Fruit fly (Drosophila melanogaster) whole organism, embryonic: ENCODE measurements around the gene CG18542.
A peak's percentile ranks its signal among the peaks of the same experiment; 100 is the strongest.

Experiments
- Atf3 ChIP-seq: fragments of 200-800 bp; sonication (Bioruptor generic); optimal IDR thresholded peaks from 3 replicates; lab custom pipeline; 2016; ENCODE audit warnings: missing biosample characterization, missing genetic modification characterization
- CG10274 ChIP-seq: fragments of 200-800 bp; sonication (Bioruptor generic); optimal IDR thresholded peaks from 3 replicates; lab custom pipeline; 2017; ENCODE audit warnings: missing biosample characterization, mild to moderate bottlenecking, missing genetic modification characterization
- CG11504 ChIP-seq: fragments of 200-800 bp; sonication (Bioruptor generic); optimal IDR thresholded peaks from 3 replicates; lab custom pipeline; 2019; ENCODE audit warnings: missing biosample characterization, mild to moderate bottlenecking, missing genetic modification characterization, moderate library complexity
- CG12104 ChIP-seq: fragments of 200-800 bp; sonication (Bioruptor generic); optimal IDR thresholded peaks from 3 replicates; lab custom pipeline; 2016; ENCODE audit warnings: missing biosample characterization, missing genetic modification characterization
- CG12299 ChIP-seq: fragments of 200-800 bp; sonication (Bioruptor generic); optimal IDR thresholded peaks from 2 replicates; lab custom pipeline; 2018; ENCODE audit warnings: missing biosample characterization, mild to moderate bottlenecking, missing genetic modification characterization
- CG13624 ChIP-seq: fragments of 200-800 bp; sonication (Bioruptor generic); optimal IDR thresholded peaks from 2 replicates; lab custom pipeline; 2016; ENCODE audit warnings: missing biosample characterization, missing genetic modification characterization
- CG13775 ChIP-seq: fragments of 200-800 bp; sonication (Bioruptor generic); optimal IDR thresholded peaks from 3 replicates; lab custom pipeline; 2017; ENCODE audit warnings: missing biosample characterization, mild to moderate bottlenecking, missing genetic modification characterization
- CG14965 ChIP-seq: fragments of 200-800 bp; sonication (Bioruptor generic); optimal IDR thresholded peaks from 2 replicates; lab custom pipeline; 2016; ENCODE audit warnings: missing biosample characterization, missing genetic modification characterization, borderline replicate concordance
- CG1647 ChIP-seq: fragments of 200-800 bp; sonication (Bioruptor generic); optimal IDR thresholded peaks from 3 replicates; lab custom pipeline; 2016; ENCODE audit warnings: missing biosample characterization, missing genetic modification characterization
- CG17385 ChIP-seq: fragments of 200-800 bp; sonication (Bioruptor generic); optimal IDR thresholded peaks from 3 replicates; lab custom pipeline; 2018; ENCODE audit warnings: missing biosample characterization, mild to moderate bottlenecking, missing genetic modification characterization
- CG18599 ChIP-seq: fragments of 200-800 bp; sonication (Bioruptor generic); optimal IDR thresholded peaks from 3 replicates; lab custom pipeline; 2017; ENCODE audit warnings: missing biosample characterization, missing genetic modification characterization, mild to moderate bottlenecking, moderate library complexity, missing genetic modification reagents
- CG2712 ChIP-seq: fragments of 200-800 bp; optimal IDR thresholded peaks from 3 replicates; lab custom pipeline; 2019; ENCODE audit warnings: missing biosample characterization, mild to moderate bottlenecking, missing genetic modification characterization, moderate library complexity
- CG30020 ChIP-seq: fragments of 200-800 bp; optimal IDR thresholded peaks from 2 replicates; lab custom pipeline; 2019; ENCODE audit warnings: missing biosample characterization, mild to moderate bottlenecking, missing genetic modification characterization, moderate library complexity
- CG30431 ChIP-seq: fragments of 200-800 bp; sonication (Bioruptor generic); optimal IDR thresholded peaks from 2 replicates; lab custom pipeline; 2017; ENCODE audit warnings: missing biosample characterization, missing genetic modification characterization
- CG3281 ChIP-seq: fragments of 200-800 bp; sonication (Bioruptor generic); optimal IDR thresholded peaks from 3 replicates; lab custom pipeline; 2017; ENCODE audit warnings: missing biosample characterization, mild to moderate bottlenecking, missing genetic modification characterization
- CG3407 ChIP-seq: fragments of 200-800 bp; sonication (Bioruptor generic); optimal IDR thresholded peaks from 2 replicates; lab custom pipeline; 2018; ENCODE audit warnings: missing biosample characterization, mild to moderate bottlenecking, missing genetic modification characterization
- CG7556 ChIP-seq: fragments of 200-800 bp; sonication (Bioruptor generic); optimal IDR thresholded peaks from 2 replicates; lab custom pipeline; 2017; ENCODE audit warnings: missing biosample characterization, mild to moderate bottlenecking, missing genetic modification characterization
- D19A ChIP-seq: fragments of 200-800 bp; optimal IDR thresholded peaks from 3 replicates; lab custom pipeline; 2019; ENCODE audit warnings: missing biosample characterization, mild to moderate bottlenecking, missing genetic modification characterization, moderate library complexity
- Dip3 ChIP-seq: fragments of 200-800 bp; sonication (Bioruptor generic); optimal IDR thresholded peaks from 3 replicates; lab custom pipeline; 2016; ENCODE audit warnings: missing biosample characterization, missing genetic modification characterization
- Dref ChIP-seq: fragments of 200-800 bp; sonication (Bioruptor generic); IDR thresholded peaks from 2 replicates; pipeline ENCODE4 v1.3.6; 2022; ENCODE audit warnings: missing biosample characterization, missing genetic modification characterization
- Fer1 ChIP-seq: fragments of 200-800 bp; sonication (Bioruptor generic); optimal IDR thresholded peaks from 2 replicates; lab custom pipeline; 2017; ENCODE audit warnings: missing biosample characterization, mild to moderate bottlenecking, missing genetic modification characterization
- HHEX ChIP-seq: fragments of 200-800 bp; sonication (Bioruptor generic); optimal IDR thresholded peaks from 3 replicates; lab custom pipeline; 2017; ENCODE audit warnings: missing biosample characterization, mild to moderate bottlenecking, missing genetic modification characterization, missing genetic modification reagents
- Hr39 ChIP-seq: fragments of >200 bp; optimal IDR thresholded peaks from 2 replicates; lab custom pipeline; 2017
- Hr51 ChIP-seq, 2 experiments: fragments of 200-800 bp; sonication (Bioruptor generic); optimal IDR thresholded peaks; 2 replicates in 1 of 2; 3 replicates in 1 of 2; lab custom pipeline; 2016 to 2018; ENCODE audit warnings: missing biosample characterization in 2 of 2, missing genetic modification characterization in 2 of 2, mild to moderate bottlenecking in 1 of 2, moderate library complexity in 1 of 2
- Hr78 ChIP-seq, 2 experiments: fragments of 200-800 bp in 1 of 2; fragments of >200 bp in 1 of 2; sonication (Bioruptor generic) in 1 of 2; optimal IDR thresholded peaks; 2 replicates each; lab custom pipeline; 2017 to 2019; ENCODE audit warnings: missing biosample characterization in 2 of 2, missing genetic modification characterization in 2 of 2, mild to moderate bottlenecking in 1 of 2, moderate library complexity in 1 of 2
- MBD-R2 ChIP-seq: fragments of 200-800 bp; sonication (Bioruptor generic); IDR thresholded peaks from 2 replicates; pipeline ENCODE4 v1.3.6; 2022; ENCODE audit warnings: missing biosample characterization, missing genetic modification characterization
- Neu2 ChIP-seq: fragments of 200-800 bp; sonication (Bioruptor generic); optimal IDR thresholded peaks from 3 replicates; lab custom pipeline; 2016; ENCODE audit warnings: missing biosample characterization, missing genetic modification characterization, borderline replicate concordance
- Pdp1 ChIP-seq, 2 experiments: fragments of 200-800 bp; sonication (Bioruptor generic); optimal IDR thresholded peaks; 3 replicates each; lab custom pipeline; 2016; ENCODE audit warnings: missing biosample characterization in 2 of 2, missing genetic modification characterization in 2 of 2, mild to moderate bottlenecking in 1 of 2, moderate library complexity in 1 of 2
- Sox100B ChIP-seq: fragments of 200-800 bp; sonication (Bioruptor generic); optimal IDR thresholded peaks from 3 replicates; lab custom pipeline; 2018; ENCODE audit warnings: missing biosample characterization, mild to moderate bottlenecking, missing genetic modification characterization
- abd-A ChIP-seq: fragments of 200-800 bp; sonication (Bioruptor generic); optimal IDR thresholded peaks from 3 replicates; lab custom pipeline; 2019; ENCODE audit warnings: missing biosample characterization, mild to moderate bottlenecking, missing genetic modification characterization, moderate library complexity
- chm ChIP-seq: fragments of 200-800 bp; sonication (Bioruptor generic); IDR thresholded peaks from 2 replicates; pipeline ENCODE4 v1.3.6; 2022; ENCODE audit warnings: missing biosample characterization, missing genetic modification characterization
- crc ChIP-seq: fragments of 200-800 bp; sonication (Bioruptor generic); optimal IDR thresholded peaks from 2 replicates; lab custom pipeline; 2016; ENCODE audit warnings: missing biosample characterization, missing genetic modification characterization
- danr ChIP-seq: fragments of 200-800 bp; sonication (Bioruptor generic); IDR thresholded peaks from 2 replicates; pipeline ENCODE4 v1.3.6; 2022; ENCODE audit warnings: missing biosample characterization, missing genetic modification characterization
- dmrt11E ChIP-seq: fragments of 200-800 bp; sonication (Bioruptor generic); optimal IDR thresholded peaks from 3 replicates; lab custom pipeline; 2018; ENCODE audit warnings: missing biosample characterization, mild to moderate bottlenecking, missing genetic modification characterization, moderate library complexity
- dmrt99B ChIP-seq: fragments of 200-800 bp; sonication (Bioruptor generic); optimal IDR thresholded peaks from 2 replicates; lab custom pipeline; 2018; ENCODE audit warnings: missing biosample characterization, mild to moderate bottlenecking, missing genetic modification characterization, moderate library complexity
- hb ChIP-seq: fragments of 200-800 bp; sonication (Bioruptor generic); IDR thresholded peaks from 3 replicates; pipeline ENCODE4 v1.3.6; 2022; ENCODE audit warnings: missing biosample characterization, missing genetic modification characterization; ENCODE audit not compliant: partially characterized antibody
- her ChIP-seq: fragments of 200-800 bp; sonication (Bioruptor generic); optimal IDR thresholded peaks from 2 replicates; lab custom pipeline; 2016; ENCODE audit warnings: missing biosample characterization, missing genetic modification characterization
- kah ChIP-seq: fragments of 200-800 bp; sonication (Bioruptor generic); optimal IDR thresholded peaks from 2 replicates; lab custom pipeline; 2018; ENCODE audit warnings: missing biosample characterization, mild to moderate bottlenecking, missing genetic modification characterization
- kni ChIP-seq: fragments of 200-800 bp; sonication (Bioruptor generic); optimal IDR thresholded peaks from 3 replicates; lab custom pipeline; 2017; ENCODE audit warnings: mild to moderate bottlenecking, missing biosample characterization, missing genetic modification reagents, missing genetic modification characterization
- org-1 ChIP-seq: fragments of 200-800 bp; sonication (Bioruptor generic); optimal IDR thresholded peaks from 2 replicates; lab custom pipeline; 2017; ENCODE audit warnings: missing biosample characterization, missing genetic modification characterization
- pb ChIP-seq: fragments of 200-800 bp; sonication (Bioruptor generic); optimal IDR thresholded peaks from 3 replicates; lab custom pipeline; 2016; ENCODE audit warnings: missing biosample characterization, missing genetic modification characterization
- pnt ChIP-seq: fragments of 200-800 bp; sonication (Bioruptor generic); optimal IDR thresholded peaks from 3 replicates; lab custom pipeline; 2016; ENCODE audit warnings: missing biosample characterization, missing genetic modification characterization
- pros ChIP-seq: fragments of 200-800 bp; sonication (Bioruptor generic); optimal IDR thresholded peaks from 3 replicates; lab custom pipeline; 2019; ENCODE audit warnings: missing biosample characterization, mild to moderate bottlenecking, missing genetic modification characterization, moderate library complexity
- run ChIP-seq: fragments of 200-800 bp; sonication (Bioruptor generic); optimal IDR thresholded peaks from 3 replicates; lab custom pipeline; 2018; ENCODE audit warnings: missing biosample characterization, mild to moderate bottlenecking, missing genetic modification characterization
- salm ChIP-seq: fragments of 200-800 bp; sonication (Bioruptor generic); optimal IDR thresholded peaks from 2 replicates; lab custom pipeline; 2018; ENCODE audit warnings: missing biosample characterization, mild to moderate bottlenecking, missing genetic modification characterization
- stwl ChIP-seq: fragments of 200-800 bp; sonication (Bioruptor generic); optimal IDR thresholded peaks from 3 replicates; lab custom pipeline; 2018; ENCODE audit warnings: missing biosample characterization, mild to moderate bottlenecking, missing genetic modification characterization, moderate library complexity
- tll ChIP-seq, 2 experiments: fragments of 200-800 bp in 1 of 2; fragments of >200 bp in 1 of 2; sonication (Bioruptor generic) in 1 of 2; optimal IDR thresholded peaks; 2 replicates each; lab custom pipeline; 2017 to 2019; ENCODE audit warnings: missing biosample characterization in 2 of 2, missing genetic modification characterization in 2 of 2, mild to moderate bottlenecking in 1 of 2, moderate library complexity in 1 of 2
- trh ChIP-seq: fragments of 200-800 bp; sonication (Bioruptor generic); optimal IDR thresholded peaks from 2 replicates; lab custom pipeline; 2016; ENCODE audit warnings: missing biosample characterization, missing genetic modification characterization
- z ChIP-seq: fragments of 200-800 bp; sonication (Bioruptor generic); IDR thresholded peaks from 3 replicates; pipeline ENCODE4 v1.3.6; 2022; ENCODE audit warnings: missing biosample characterization, missing genetic modification characterization

The CG18542 gene

DNA sequence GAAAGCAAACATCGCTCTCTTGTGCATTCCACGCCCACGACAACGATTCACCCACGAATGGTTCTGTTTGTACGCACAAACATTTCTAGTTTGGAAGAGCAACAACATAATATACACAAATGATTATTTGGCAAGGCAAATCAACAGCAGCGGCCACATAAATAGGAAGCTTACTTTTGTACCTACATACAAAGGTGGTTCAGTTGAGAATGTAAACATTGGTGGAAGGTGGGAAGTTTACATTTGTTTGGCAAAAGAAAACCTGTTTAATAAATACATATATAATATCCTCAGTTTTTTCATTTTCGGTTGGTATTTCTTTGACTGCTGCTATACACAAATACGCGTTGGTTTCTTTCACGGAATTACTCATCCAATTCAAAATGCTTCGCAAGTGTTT lies 17.0 kb downstream of the CG18542 start (continued):
- TF ChIP-seq CG7556 (peak; percentile 82), crc (GFP tag; lab: Kevin White, UChicago) (peak; percentile 65), CG12104 (GFP tag; lab: Kevin White, UChicago) (peak; percentile 79), pb (peak; percentile 58), hb (GFP tag; lab: Robert Waterston, UW) (no peak), Fer1 (peak; percentile 91), CG3407 (peak; percentile 82), kah (peak; percentile 58), CG13775 (peak; percentile 73), salm (peak; percentile 87), Hr39 (lab: Kevin White, UChicago) (no peak), org-1 (GFP tag; lab: Kevin White, UChicago) (peak; percentile 84), CG30431 (GFP tag; lab: Kevin White, UChicago) (peak; percentile 72), Dref (GFP tag; lab: Robert Waterston, UW) (no peak), HHEX (GFP tag; lab: Kevin White, UChicago) (peak; percentile 88), Hr78 (GFP tag; optimal IDR thresholded peaks at IDR 0.05; lab: Kevin White, UChicago) (peak in 1 of 2 experiments; percentile 5), Dip3 (GFP tag; lab: Kevin White, UChicago) (peak; percentile 76), stwl (peak; percentile 24), CG1647 (peak; percentile 78), CG10274 (GFP tag; lab: Kevin White, UChicago) (peak; percentile 80), CG2712 (tag; lab: Kevin White, UChicago) (peak; percentile 91), CG30020 (tag; lab: Kevin White, UChicago) (peak; percentile 17), Pdp1 (GFP tag; optimal IDR thresholded peaks at IDR 0.05; lab: Kevin White, UChicago) (peak; percentile 83 to 84), D19A (tag; lab: Kevin White, UChicago) (peak; percentile 79), pnt (GFP tag; lab: Kevin White, UChicago) (peak; percentile 73), pros (GFP tag; lab: Kevin White, UChicago) (no peak), CG17385 (GFP tag; lab: Kevin White, UChicago) (peak; percentile 88), CG18599 (GFP tag; lab: Kevin White, UChicago) (peak; percentile 92), trh (GFP tag; lab: Kevin White, UChicago) (peak; percentile 45), Hr51 (GFP tag; optimal IDR thresholded peaks at IDR 0.05; lab: Kevin White, UChicago) (peak; percentile 71 to 93), danr (GFP tag; lab: Robert Waterston, UW) (no peak), CG3281 (GFP tag; lab: Kevin White, UChicago) (peak; percentile 90), CG13624 (GFP tag; lab: Kevin White, UChicago) (peak; percentile 87), kni (GFP tag; lab: Kevin White, UChicago) (peak; percentile 12), Atf3 (GFP tag; lab: Kevin White, UChicago) (peak; percentile 59), CG14965 (no peak), MBD-R2 (GFP tag; lab: Robert Waterston, UW) (no peak), her (GFP tag; lab: Kevin White, UChicago) (peak; percentile 76), run (tag; lab: Kevin White, UChicago) (peak; percentile 87), tll (GFP tag; optimal IDR thresholded peaks at IDR 0.05; lab: Kevin White, UChicago) (peak in 1 of 2 experiments; percentile 86), z (GFP tag; lab: Robert Waterston, UW) (no peak), abd-A (tag; lab: Kevin White, UChicago) (peak; percentile 22), dmrt11E (tag; lab: Kevin White, UChicago) (peak; percentile 82), chm (GFP tag; lab: Robert Waterston, UW) (no peak), Neu2 (GFP tag; lab: Kevin White, UChicago) (no peak), Sox100B (peak; percentile 86), CG12299 (tag; lab: Kevin White, UChicago) (peak; percentile 86), dmrt99B (peak; percentile 93), CG11504 (tag; lab: Kevin White, UChicago) (peak; percentile 93)
